Fruit fly (Drosophila melanogaster) whole organism, embryonic: ENCODE data around the gene CG6567.

ENCODE experiments used
- B-H1 ChIP-seq: fragments of 200-800 bp; sonication (Bioruptor generic); IDR thresholded peaks from 3 replicates; pipeline ENCODE4 v1.3.6; 2022; ENCODE audit warnings: missing biosample characterization, missing genetic modification characterization
- Blimp-1 ChIP-seq: fragments of 200-800 bp; sonication (Bioruptor generic); optimal IDR thresholded peaks from 3 replicates; lab custom pipeline; 2018; ENCODE audit warnings: missing biosample characterization, missing genetic modification characterization, mild to moderate bottlenecking, moderate library complexity, missing genetic modification reagents
- CG12219 ChIP-seq: fragments of 200-800 bp; sonication (Bioruptor generic); optimal IDR thresholded peaks from 3 replicates; lab custom pipeline; 2018; ENCODE audit warnings: missing biosample characterization, mild to moderate bottlenecking, missing genetic modification characterization
- CG12659 ChIP-seq: fragments of 200-800 bp; sonication (Bioruptor generic); optimal IDR thresholded peaks from 3 replicates; lab custom pipeline; 2017; ENCODE audit warnings: mild to moderate bottlenecking, missing biosample characterization, missing genetic modification reagents, missing genetic modification characterization
- CG1529 ChIP-seq: fragments of 200-800 bp; sonication (Bioruptor generic); optimal IDR thresholded peaks from 3 replicates; lab custom pipeline; 2018; ENCODE audit warnings: missing biosample characterization, missing genetic modification characterization
- CG16813 ChIP-seq: fragments of 200-800 bp; sonication (Bioruptor generic); IDR thresholded peaks from 3 replicates; pipeline ENCODE4 v1.3.6; 2022; ENCODE audit warnings: missing biosample characterization, missing genetic modification characterization; ENCODE audit not compliant: partially characterized antibody
- CG5245 ChIP-seq: fragments of 200-800 bp; sonication (Bioruptor generic); optimal IDR thresholded peaks from 3 replicates; lab custom pipeline; 2016; ENCODE audit warnings: missing biosample characterization, missing genetic modification characterization
- CG9876 ChIP-seq: fragments of 200-800 bp; sonication (Bioruptor generic); optimal IDR thresholded peaks from 2 replicates; lab custom pipeline; 2016; ENCODE audit warnings: missing biosample characterization, missing genetic modification characterization
- dati ChIP-seq: fragments of 200-800 bp; sonication (Bioruptor generic); IDR thresholded peaks from 2 replicates; pipeline ENCODE4 v1.3.6; 2022; ENCODE audit warnings: missing biosample characterization, missing genetic modification characterization
- dpn ChIP-seq, 2 experiments: fragments of 200-800 bp; sonication (Bioruptor generic); optimal IDR thresholded peaks; 3 replicates each; lab custom pipeline; 2016; ENCODE audit warnings: missing biosample characterization in 2 of 2, missing genetic modification characterization in 2 of 2
- ttk ChIP-seq: fragments of 200-800 bp; sonication (Bioruptor generic); IDR thresholded peaks from 2 replicates; pipeline ENCODE4 v2.1.2; 2022; ENCODE audit warnings: missing biosample characterization, missing genetic modification characterization

- TF ChIP-seq CG1529 (GFP tag; lab: Kevin White, UChicago) (no peak), ttk (no peak), dpn (GFP tag; optimal IDR thresholded peaks at IDR 0.05; lab: Kevin White, UChicago) (no peak), dati (GFP tag; lab: Robert Waterston, UW) (no peak), CG9876 (GFP tag; lab: Kevin White, UChicago) (no peak), CG12659 (GFP tag; lab: Kevin White, UChicago) (no peak), CG12219 (GFP tag; lab: Kevin White, UChicago) (no peak), CG5245 (no peak), Blimp-1 (GFP tag; lab: Kevin White, UChicago) (no peak), B-H1 (GFP tag; lab: Robert Waterston, UW) (no peak), CG16813 (GFP tag; lab: Robert Waterston, UW) (no peak)
These were observed 50.4 kb downstream of the CG6567 start, which contains the start of gene CG14692 for dm6 chr3R:10803855-10804254.
